Fruit fly (Drosophila melanogaster): ENCODE measurements around the gene sip2.
A peak's percentile ranks its signal among the peaks of the same experiment; 100 is the strongest.

DNA sequence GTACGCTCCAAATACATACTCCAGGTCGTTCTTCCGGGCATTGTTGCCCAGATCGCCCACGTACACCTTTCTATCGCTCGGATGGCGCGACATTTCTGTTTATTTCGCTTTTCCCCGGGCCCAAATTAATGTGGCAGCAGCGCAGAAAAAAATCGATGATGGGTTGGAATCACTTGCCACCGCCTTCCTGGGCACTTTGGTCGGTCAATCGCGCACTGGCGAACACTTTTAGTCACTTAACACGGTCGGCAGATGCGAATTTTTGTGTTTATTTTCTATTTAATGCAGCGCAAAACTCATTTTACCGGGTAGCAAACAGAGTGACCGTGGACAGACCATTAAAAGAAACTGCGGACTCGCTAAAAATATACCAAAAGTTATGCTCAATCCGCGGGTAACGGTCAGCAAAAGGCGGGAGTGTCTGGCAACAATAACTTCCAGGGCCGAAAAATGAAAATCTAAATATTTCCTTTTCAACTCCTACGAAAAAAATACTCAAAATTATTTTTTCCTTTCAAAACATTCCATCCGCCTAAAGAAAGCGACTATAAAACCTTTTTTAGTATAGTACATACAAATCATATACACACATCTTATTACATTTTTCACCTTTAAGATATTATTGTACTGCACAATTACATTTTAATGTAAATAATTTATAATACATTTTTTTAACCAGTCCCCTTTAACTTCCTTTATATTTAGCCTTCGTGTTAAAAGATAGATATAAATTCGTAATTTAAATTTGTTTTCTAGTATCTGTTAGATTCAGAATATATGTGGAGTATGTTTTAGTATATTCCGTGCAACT lies 43.8 kb downstream of the sip2 start, which contains the start of gene x16:
- TF ChIP-seq Sry-δ (GFP tag; optimal IDR thresholded peaks at IDR 0.05) (peak; percentile 5), CG15514 (GFP tag; optimal IDR thresholded peaks at IDR 0.05) (no peak), Fer2 (tag; optimal IDR thresholded peaks at IDR 0.05) (no peak), sd (tag; optimal IDR thresholded peaks at IDR 0.05) (no peak), en (GFP tag; optimal IDR thresholded peaks at IDR 0.05) (no peak), CG12071 (GFP tag; optimal IDR thresholded peaks at IDR 0.05) (no peak), fd3F (GFP tag; optimal IDR thresholded peaks at IDR 0.05) (no peak), ro (GFP tag; IDR thresholded peaks at IDR 0.05) (no peak), CG1792 (GFP tag; optimal IDR thresholded peaks at IDR 0.05) (no peak), bsh (GFP tag; optimal IDR thresholded peaks at IDR 0.05) (no peak), CG14050 (GFP tag; IDR thresholded peaks at IDR 0.05) (no peak), usp (GFP tag; optimal IDR thresholded peaks at IDR 0.05) (no peak), CG8944 (GFP tag; optimal IDR thresholded peaks at IDR 0.05) (no peak), Scr (GFP tag; IDR thresholded peaks at IDR 0.05; ENCODE audit: partially characterized antibody) (no peak)

Measured in whole organism, embryonic.